Worm (Caenorhabditis elegans) whole organism, L2 larva: ENCODE data around the gene fbxa-158.

Experiments used
- ZK546.5 ChIP-seq: sonication (generic microtip); optimal IDR thresholded peaks from 2 replicates; lab custom pipeline; 2017; ENCODE audit warnings: missing biosample characterization, missing genetic modification characterization
- ama-1 ChIP-seq: fragments of 150-350 bp; optimal IDR thresholded peaks from 2 replicates; lab custom pipeline; 2018; ENCODE audit warnings: inconsistent platforms
- ceh-82 ChIP-seq: fragments of 150-350 bp; optimal IDR thresholded peaks from 2 replicates; lab custom pipeline; 2014; ENCODE audit warnings: missing biosample characterization, missing genetic modification characterization
- lsy-2 ChIP-seq, 2 experiments: fragments of 150-350 bp in 1 of 2; sonication (generic microtip) in 1 of 2; optimal IDR thresholded peaks; 2 replicates each; lab custom pipeline; 2014 to 2017; ENCODE audit warnings: missing biosample characterization in 2 of 2, missing genetic modification characterization in 2 of 2
- mbf-1 ChIP-seq: sonication (generic microtip); optimal IDR thresholded peaks from 2 replicates; lab custom pipeline; 2017; ENCODE audit warnings: missing biosample characterization, missing genetic modification characterization
- nhr-12 ChIP-seq: fragments of 150-350 bp; optimal IDR thresholded peaks from 2 replicates; lab custom pipeline; 2014; ENCODE audit warnings: missing biosample characterization, missing genetic modification characterization
- nhr-23 ChIP-seq: fragments of 150-350 bp; optimal IDR thresholded peaks from 2 replicates; lab custom pipeline; 2014; ENCODE audit warnings: missing biosample characterization, missing genetic modification reagents, missing genetic modification characterization
- nhr-237 ChIP-seq: fragments of 150-350 bp; optimal IDR thresholded peaks from 2 replicates; lab custom pipeline; 2014; ENCODE audit warnings: missing biosample characterization, missing genetic modification characterization
- nhr-25 ChIP-seq: fragments of 150-350 bp; sonication (generic microtip); optimal IDR thresholded peaks from 3 replicates; lab custom pipeline; 2014; ENCODE audit warnings: missing biosample characterization, missing genetic modification characterization
- snpc-4 ChIP-seq: fragments of 150-350 bp; optimal IDR thresholded peaks from 2 replicates; lab custom pipeline; 2014; ENCODE audit warnings: missing biosample characterization, missing genetic modification characterization
- unc-55 ChIP-seq: fragments of 150-350 bp; sonication (generic microtip); optimal IDR thresholded peaks from 3 replicates; lab custom pipeline; 2014; ENCODE audit warnings: missing biosample characterization, missing genetic modification reagents, missing genetic modification characterization
- unc-62 ChIP-seq: fragments of 150-350 bp; optimal IDR thresholded peaks from 2 replicates; lab custom pipeline; 2014; ENCODE audit warnings: missing biosample characterization, missing genetic modification reagents, missing genetic modification characterization

- no peak for TF ChIP-seq lsy-2 (tag; optimal IDR thresholded peaks at IDR 0.05; lab: Kevin White, UChicago)
- TF ChIP-seq unc-62, result no peak
- no peak for TF ChIP-seq nhr-12
- TF ChIP-seq mbf-1, result no peak
- no peak for TF ChIP-seq snpc-4 (tag; lab: Kevin White, UChicago)
- no peak for TF ChIP-seq ZK546.5 (tag; lab: Kevin White, UChicago)
- no peak for TF ChIP-seq ama-1 (lab: Kevin White, UChicago)
- TF ChIP-seq nhr-23 (tag; lab: Kevin White, UChicago), result no peak
- TF ChIP-seq ceh-82 (tag; lab: Kevin White, UChicago), result no peak
- TF ChIP-seq nhr-237 (tag; lab: Kevin White, UChicago), result no peak
- TF ChIP-seq nhr-25 (tag; lab: Kevin White, UChicago), result no peak
- no peak for TF ChIP-seq unc-55
Measured at ce11 chrII:1584140-1584539, 36.9 kb downstream of the fbxa-158 start, which contains the start of gene clec-21.
